Fruit fly (Drosophila melanogaster): ENCODE results near the gene Vps45.

Gene Vps45

dm6 chr3R:9581089-9581520 lies 17.4 kb downstream of the Vps45 start, which contains the start of gene CG8301 (continued):
- no peak for TF ChIP-seq CG7357 (GFP tag; IDR thresholded peaks at IDR 0.05)
- no peak for TF ChIP-seq psq (GFP tag; optimal IDR thresholded peaks at IDR 0.05)
- TF ChIP-seq ken (GFP tag; IDR thresholded peaks at IDR 0.05), result no peak
- no peak for TF ChIP-seq cad (GFP tag; optimal IDR thresholded peaks at IDR 0.05)
- TF ChIP-seq CG10209 (GFP tag; optimal IDR thresholded peaks at IDR 0.05), result no peak
- TF ChIP-seq pb (GFP tag; optimal IDR thresholded peaks at IDR 0.05), result no peak
- peak; percentile 69; the same call in 1 of the 2 replicates for TF ChIP-seq CG16779 (GFP tag; IDR thresholded peaks at IDR 0.05)
- TF ChIP-seq gem (tag; optimal IDR thresholded peaks at IDR 0.05), result peak; percentile 62
- peak; percentile 72 for TF ChIP-seq sens (GFP tag)
- no peak for TF ChIP-seq CG30431 (GFP tag; optimal IDR thresholded peaks at IDR 0.05)
- no peak for TF ChIP-seq dmrt99B (tag; optimal IDR thresholded peaks at IDR 0.05)
- TF ChIP-seq Bdp1 (GFP tag; optimal IDR thresholded peaks at IDR 0.05), result no peak
- TF ChIP-seq Bteb2 (GFP tag; optimal IDR thresholded peaks at IDR 0.05), result peak; percentile 8
- TF ChIP-seq CG2875 (GFP tag; optimal IDR thresholded peaks at IDR 0.05), result no peak
- TF ChIP-seq CG7963 (GFP tag; IDR thresholded peaks at IDR 0.05; ENCODE audit: partially characterized antibody), result no peak
- TF ChIP-seq Gsc (GFP tag; IDR thresholded peaks at IDR 0.05), result no peak
- TF ChIP-seq CG14014 (GFP tag; IDR thresholded peaks at IDR 0.05), result peak; percentile 38; the same call in 1 of the 2 replicates
- TF ChIP-seq Meics (GFP tag; optimal IDR thresholded peaks at IDR 0.05), result peak; percentile 20
- no peak for TF ChIP-seq fd102C (GFP tag; optimal IDR thresholded peaks at IDR 0.05)
- TF ChIP-seq dati (GFP tag; IDR thresholded peaks at IDR 0.05), result no peak
- TF ChIP-seq CG8924 (tag; optimal IDR thresholded peaks at IDR 0.05), result peak; percentile 31
- TF ChIP-seq Eip74EF (GFP tag; optimal IDR thresholded peaks at IDR 0.05), result no peak
- no peak for TF ChIP-seq ara (GFP tag; IDR thresholded peaks at IDR 0.05)
- no peak for TF ChIP-seq CG2202 (tag; optimal IDR thresholded peaks at IDR 0.05)
- TF ChIP-seq CG11398 (GFP tag; optimal IDR thresholded peaks at IDR 0.05), result no peak
- TF ChIP-seq CG2678 (tag; optimal IDR thresholded peaks at IDR 0.05), result no peak
- TF ChIP-seq croc (GFP tag; conservative IDR thresholded peaks at IDR 0.05), result no peak
- no peak for TF ChIP-seq CG6813 (GFP tag; optimal IDR thresholded peaks at IDR 0.05)
- peak; percentile 24 for TF ChIP-seq Oli (tag; optimal IDR thresholded peaks at IDR 0.05)
- no peak for TF ChIP-seq CG5245 (GFP tag; optimal IDR thresholded peaks at IDR 0.05)
- TF ChIP-seq CG2116 (GFP tag; optimal IDR thresholded peaks at IDR 0.05), result no peak
- TF ChIP-seq schlank (tag; optimal IDR thresholded peaks at IDR 0.05), result no peak
- no peak for TF ChIP-seq Hmx (GFP tag; optimal IDR thresholded peaks at IDR 0.05)
- no peak for TF ChIP-seq CG3163 (GFP tag; optimal IDR thresholded peaks at IDR 0.05)
- no peak for TF ChIP-seq wor (GFP tag; IDR thresholded peaks at IDR 0.05)
- TF ChIP-seq scrt (GFP tag; optimal IDR thresholded peaks at IDR 0.05), result peak; percentile 28
- TF ChIP-seq pzg (GFP tag; optimal IDR thresholded peaks at IDR 0.05), result peak; percentile 10
- no peak for TF ChIP-seq HLH4C (GFP tag; IDR thresholded peaks at IDR 0.05; ENCODE audit: partially characterized antibody)
- TF ChIP-seq pho (GFP tag; optimal IDR thresholded peaks at IDR 0.05), result peak; percentile 10
- no peak for TF ChIP-seq Pdp1 (GFP tag; optimal IDR thresholded peaks at IDR 0.05)
- TF ChIP-seq grau (tag; optimal IDR thresholded peaks at IDR 0.05), result peak; percentile 41
- TF ChIP-seq Tbp (GFP tag; optimal IDR thresholded peaks at IDR 0.05), result no peak
- TF ChIP-seq ato (GFP tag; IDR thresholded peaks at IDR 0.05; ENCODE audit: partially characterized antibody), result no peak
- TF ChIP-seq CG9437 (GFP tag; optimal IDR thresholded peaks at IDR 0.05), result peak; percentile 20
- no peak for TF ChIP-seq wek (GFP tag; optimal IDR thresholded peaks at IDR 0.05)
- no peak for TF ChIP-seq bab2 (GFP tag; optimal IDR thresholded peaks at IDR 0.05)
- TF ChIP-seq mirr (GFP tag; optimal IDR thresholded peaks at IDR 0.05), result no peak
- TF ChIP-seq en (GFP tag; optimal IDR thresholded peaks at IDR 0.05), result no peak
- TF ChIP-seq kay (GFP tag; optimal IDR thresholded peaks at IDR 0.05), result no peak
- no peak for TF ChIP-seq Side (GFP tag; optimal IDR thresholded peaks at IDR 0.05)
- peak; percentile 18; the same call in 1 of the 2 replicates for TF ChIP-seq onecut (GFP tag; IDR thresholded peaks at IDR 0.05)
- TF ChIP-seq gt (GFP tag; IDR thresholded peaks at IDR 0.05), result no peak

Data from whole organism, embryonic.